Fruit fly (Drosophila melanogaster) whole organism, embryonic: ENCODE measurements around the gene CG42449.

Source experiments
- Atf6 ChIP-seq: fragments of 200-800 bp; sonication (Bioruptor generic); IDR thresholded peaks from 2 replicates; pipeline ENCODE4 v1.3.6; 2022; ENCODE audit warnings: missing biosample characterization, missing genetic modification characterization
- B-H2 ChIP-seq: fragments of 200-800 bp; sonication (Bioruptor generic); optimal IDR thresholded peaks from 2 replicates; lab custom pipeline; 2018; ENCODE audit warnings: missing biosample characterization, mild to moderate bottlenecking, missing genetic modification characterization
- BEAF-32 ChIP-seq: fragments of 200-800 bp; sonication (Bioruptor generic); optimal IDR thresholded peaks from 3 replicates; lab custom pipeline; 2017; ENCODE audit warnings: missing biosample characterization, missing genetic modification characterization, mild to moderate bottlenecking, moderate library complexity, missing genetic modification reagents
- CG1024 ChIP-seq: fragments of 200-800 bp; sonication (Bioruptor generic); IDR thresholded peaks from 2 replicates; pipeline ENCODE4 v1.3.6; 2022; ENCODE audit warnings: missing biosample characterization, missing genetic modification characterization
- CG10654 ChIP-seq: fragments of 200-800 bp; sonication (Bioruptor generic); optimal IDR thresholded peaks from 2 replicates; lab custom pipeline; 2016; ENCODE audit warnings: missing biosample characterization, missing genetic modification characterization
- CG12769 ChIP-seq: fragments of 200-800 bp; sonication (Bioruptor generic); optimal IDR thresholded peaks from 2 replicates; lab custom pipeline; 2019; ENCODE audit warnings: missing biosample characterization, mild to moderate bottlenecking, missing genetic modification characterization, moderate library complexity
- CG14710 ChIP-seq: fragments of 200-800 bp; sonication (Bioruptor generic); optimal IDR thresholded peaks from 3 replicates; lab custom pipeline; 2019; ENCODE audit warnings: missing biosample characterization, mild to moderate bottlenecking, missing genetic modification characterization, moderate library complexity
- CG1529 ChIP-seq: fragments of 200-800 bp; sonication (Bioruptor generic); optimal IDR thresholded peaks from 3 replicates; lab custom pipeline; 2018; ENCODE audit warnings: missing biosample characterization, missing genetic modification characterization
- CG17186 ChIP-seq: fragments of 200-800 bp; sonication (Bioruptor generic); optimal IDR thresholded peaks from 3 replicates; lab custom pipeline; 2017; ENCODE audit warnings: missing biosample characterization, missing genetic modification reagents, missing genetic modification characterization
- CG17359 ChIP-seq: fragments of 200-800 bp; sonication (Bioruptor generic); optimal IDR thresholded peaks from 3 replicates; lab custom pipeline; 2018; ENCODE audit warnings: missing biosample characterization, mild to moderate bottlenecking, missing genetic modification characterization, moderate library complexity
- CG18619 ChIP-seq: fragments of 200-800 bp; sonication (Bioruptor generic); optimal IDR thresholded peaks from 3 replicates; lab custom pipeline; 2017; ENCODE audit warnings: missing biosample characterization, mild to moderate bottlenecking, missing genetic modification characterization
- CG2678 ChIP-seq: fragments of 200-800 bp; sonication (Bioruptor generic); optimal IDR thresholded peaks from 3 replicates; lab custom pipeline; 2019; ENCODE audit warnings: missing biosample characterization, mild to moderate bottlenecking, missing genetic modification characterization, moderate library complexity
- CG2889 ChIP-seq: fragments of 200-800 bp; sonication (Bioruptor generic); IDR thresholded peaks from 3 replicates; pipeline ENCODE4 v1.3.6; 2022; ENCODE audit warnings: missing biosample characterization, missing genetic modification characterization
- CG30020 ChIP-seq: fragments of 200-800 bp; optimal IDR thresholded peaks from 2 replicates; lab custom pipeline; 2019; ENCODE audit warnings: missing biosample characterization, mild to moderate bottlenecking, missing genetic modification characterization, moderate library complexity
- CG32767 ChIP-seq: fragments of 200-800 bp; sonication (Bioruptor generic); IDR thresholded peaks from 2 replicates; pipeline ENCODE4 v1.3.6; 2022; ENCODE audit warnings: missing biosample characterization, missing genetic modification characterization
- CG33213 ChIP-seq: fragments of 200-800 bp; sonication (Bioruptor generic); optimal IDR thresholded peaks from 3 replicates; lab custom pipeline; 2016; ENCODE audit warnings: missing biosample characterization, missing genetic modification characterization
- CG3407 ChIP-seq: fragments of 200-800 bp; sonication (Bioruptor generic); optimal IDR thresholded peaks from 2 replicates; lab custom pipeline; 2018; ENCODE audit warnings: missing biosample characterization, mild to moderate bottlenecking, missing genetic modification characterization
- CG34376 ChIP-seq: fragments of 200-800 bp; sonication (Bioruptor generic); optimal IDR thresholded peaks from 2 replicates; lab custom pipeline; 2018; ENCODE audit warnings: missing biosample characterization, mild to moderate bottlenecking, missing genetic modification characterization
- CG4282 ChIP-seq: fragments of 200-800 bp; sonication (Bioruptor generic); optimal IDR thresholded peaks from 2 replicates; lab custom pipeline; 2016; ENCODE audit warnings: missing biosample characterization, missing genetic modification characterization
- CG4360 ChIP-seq: fragments of 200-800 bp; sonication (Bioruptor generic); IDR thresholded peaks from 2 replicates; pipeline ENCODE4 v1.3.6; 2022; ENCODE audit warnings: missing biosample characterization, missing genetic modification characterization
- CG7372 ChIP-seq: fragments of 200-800 bp; sonication (Bioruptor generic); IDR thresholded peaks from 2 replicates; pipeline ENCODE4 v1.3.6; 2022; ENCODE audit warnings: missing biosample characterization, missing genetic modification characterization
- CG7556 ChIP-seq: fragments of 200-800 bp; sonication (Bioruptor generic); optimal IDR thresholded peaks from 2 replicates; lab custom pipeline; 2017; ENCODE audit warnings: missing biosample characterization, mild to moderate bottlenecking, missing genetic modification characterization
- CG9609 ChIP-seq: fragments of 200-800 bp; sonication (Bioruptor generic); optimal IDR thresholded peaks from 3 replicates; lab custom pipeline; 2016; ENCODE audit warnings: missing biosample characterization, missing genetic modification characterization
- CG9797 ChIP-seq: fragments of 200-800 bp; sonication (Bioruptor generic); optimal IDR thresholded peaks from 3 replicates; lab custom pipeline; 2018; ENCODE audit warnings: missing biosample characterization, mild to moderate bottlenecking, missing genetic modification characterization
- Dip3 ChIP-seq: fragments of 200-800 bp; sonication (Bioruptor generic); optimal IDR thresholded peaks from 3 replicates; lab custom pipeline; 2016; ENCODE audit warnings: missing biosample characterization, missing genetic modification characterization
- Ets65A ChIP-seq: fragments of 200-800 bp; sonication (Bioruptor generic); peaks from one replicate; lab custom pipeline; 2016; ENCODE audit warnings: missing biosample characterization, missing genetic modification characterization
- HHEX ChIP-seq: fragments of 200-800 bp; sonication (Bioruptor generic); optimal IDR thresholded peaks from 3 replicates; lab custom pipeline; 2017; ENCODE audit warnings: missing biosample characterization, mild to moderate bottlenecking, missing genetic modification characterization, missing genetic modification reagents
- HLHmδ ChIP-seq: fragments of 200-800 bp; sonication (Bioruptor generic); optimal IDR thresholded peaks from 2 replicates; lab custom pipeline; 2018; ENCODE audit warnings: missing biosample characterization, mild to moderate bottlenecking, missing genetic modification characterization, moderate library complexity
- Hr51 ChIP-seq, 2 experiments: fragments of 200-800 bp; sonication (Bioruptor generic); optimal IDR thresholded peaks; 2 replicates in 1 of 2; 3 replicates in 1 of 2; lab custom pipeline; 2016 to 2018; ENCODE audit warnings: missing biosample characterization in 2 of 2, missing genetic modification characterization in 2 of 2, mild to moderate bottlenecking in 1 of 2, moderate library complexity in 1 of 2
- Ravus ChIP-seq: fragments of 200-800 bp; sonication (Bioruptor generic); IDR thresholded peaks from 2 replicates; pipeline ENCODE4 v1.3.6; 2022; ENCODE audit warnings: missing biosample characterization, missing genetic modification characterization
- Sin3A ChIP-seq: fragments of >200 bp; optimal IDR thresholded peaks from 2 replicates; lab custom pipeline; 2018
- Trl ChIP-seq, 3 experiments: fragments of >200 bp in 2 of 3; fragments of 200-800 bp in 1 of 3; sonication (Bioruptor generic) in 1 of 3; optimal IDR thresholded peaks; 2 replicates in 1 of 3; 3 replicates in 2 of 3; lab custom pipeline; 2016 to 2017; ENCODE audit warnings: missing biosample characterization in 1 of 3, missing genetic modification characterization in 1 of 3
- abd-A ChIP-seq: fragments of 200-800 bp; sonication (Bioruptor generic); optimal IDR thresholded peaks from 3 replicates; lab custom pipeline; 2019; ENCODE audit warnings: missing biosample characterization, mild to moderate bottlenecking, missing genetic modification characterization, moderate library complexity
- az2 ChIP-seq: fragments of 200-800 bp; sonication (Bioruptor generic); optimal IDR thresholded peaks from 3 replicates; lab custom pipeline; 2016; ENCODE audit warnings: missing biosample characterization, missing genetic modification characterization
- croc ChIP-seq: fragments of 200-800 bp; sonication (Bioruptor generic); conservative IDR thresholded peaks from 3 replicates; pipeline ENCODE4 v1.3.6; 2022; ENCODE audit warnings: missing biosample characterization, missing genetic modification characterization
- ftz-f1 ChIP-seq: fragments of 200-800 bp; sonication (Bioruptor generic); optimal IDR thresholded peaks from 2 replicates; lab custom pipeline; 2016; ENCODE audit warnings: missing biosample characterization, missing genetic modification characterization
- her ChIP-seq: fragments of 200-800 bp; sonication (Bioruptor generic); optimal IDR thresholded peaks from 2 replicates; lab custom pipeline; 2016; ENCODE audit warnings: missing biosample characterization, missing genetic modification characterization
- jumu ChIP-seq: fragments of 200-800 bp; sonication (Bioruptor generic); optimal IDR thresholded peaks from 3 replicates; lab custom pipeline; 2016; ENCODE audit warnings: missing biosample characterization, missing genetic modification characterization
- lmd ChIP-seq: fragments of 200-800 bp; sonication (Bioruptor generic); IDR thresholded peaks from 2 replicates; pipeline ENCODE4 v1.3.6; 2022; ENCODE audit warnings: missing biosample characterization, missing genetic modification characterization
- lola ChIP-seq, 3 experiments: fragments of >200 bp in 2 of 3; fragments of 200-800 bp in 1 of 3; sonication (Bioruptor generic) in 1 of 3; optimal IDR thresholded peaks; 2 replicates each; lab custom pipeline; 2017 to 2019; ENCODE audit warnings: missing biosample characterization in 3 of 3, missing genetic modification characterization in 3 of 3, mild to moderate bottlenecking in 1 of 3, moderate library complexity in 1 of 3
- mam ChIP-seq: fragments of 200-800 bp; sonication (Bioruptor generic); optimal IDR thresholded peaks from 3 replicates; lab custom pipeline; 2016; ENCODE audit warnings: missing biosample characterization, missing genetic modification characterization
- nerfin-2 ChIP-seq: fragments of 200-800 bp; sonication (Bioruptor generic); IDR thresholded peaks from 2 replicates; pipeline ENCODE4 v1.3.6; 2022; ENCODE audit warnings: missing biosample characterization, missing genetic modification characterization; ENCODE audit not compliant: partially characterized antibody
- pb ChIP-seq: fragments of 200-800 bp; sonication (Bioruptor generic); optimal IDR thresholded peaks from 3 replicates; lab custom pipeline; 2016; ENCODE audit warnings: missing biosample characterization, missing genetic modification characterization
- pnt ChIP-seq: fragments of 200-800 bp; sonication (Bioruptor generic); optimal IDR thresholded peaks from 3 replicates; lab custom pipeline; 2016; ENCODE audit warnings: missing biosample characterization, missing genetic modification characterization
- pum ChIP-seq: fragments of 200-800 bp; sonication (Bioruptor generic); optimal IDR thresholded peaks from 2 replicates; lab custom pipeline; 2016; ENCODE audit warnings: missing biosample characterization, missing genetic modification characterization
- sna ChIP-seq: fragments of 200-800 bp; sonication (Bioruptor generic); IDR thresholded peaks from 2 replicates; pipeline ENCODE4 v1.3.6; 2022; ENCODE audit warnings: missing biosample characterization, missing genetic modification characterization; ENCODE audit not compliant: partially characterized antibody
- so ChIP-seq: fragments of 200-800 bp; sonication (Bioruptor generic); IDR thresholded peaks from 3 replicates; pipeline ENCODE4 v1.3.6; 2022; ENCODE audit warnings: missing biosample characterization, missing genetic modification characterization
- usp ChIP-seq: fragments of >200 bp; optimal IDR thresholded peaks from 2 replicates; lab custom pipeline; 2017; ENCODE audit warnings: missing biosample characterization, missing genetic modification characterization
- wor ChIP-seq: fragments of 200-800 bp; sonication (Bioruptor generic); IDR thresholded peaks from 2 replicates; pipeline ENCODE4 v1.3.6; 2022; ENCODE audit warnings: missing biosample characterization, missing genetic modification characterization

Gene CG42449

dm6 chrX:5677400-5678177 lies 5.5 kb upstream of the CG42449 start (continued):
- TF ChIP-seq CG18619 (peak; percentile 92), CG30020 (tag; lab: Kevin White, UChicago) (peak; percentile 33), CG33213 (GFP tag; lab: Kevin White, UChicago) (peak; percentile 96), mam (GFP tag; lab: Kevin White, UChicago) (peak; percentile 65), CG1024 (peak; percentile 92), Ets65A (GFP tag; lab: Kevin White, UChicago) (peak; percentile 93), CG17359 (tag; lab: Kevin White, UChicago) (peak; percentile 97), jumu (GFP tag; lab: Kevin White, UChicago) (peak; percentile 77), CG32767 (GFP tag; lab: Robert Waterston, UW) (peak; percentile 78), CG1529 (GFP tag; lab: Kevin White, UChicago) (peak; percentile 95), Ravus (GFP tag; lab: Robert Waterston, UW) (peak; percentile 59; the same call in 1 of the 2 replicates), CG10654 (peak; percentile 87), ftz-f1 (GFP tag; lab: Kevin White, UChicago) (peak; percentile 20), Trl (optimal IDR thresholded peaks at IDR 0.05; lab: Kevin White, UChicago) (no peak), Trl (GFP tag; optimal IDR thresholded peaks at IDR 0.05; lab: Kevin White, UChicago) (peak; percentile 94), Sin3A (no peak), CG7556 (GFP tag; lab: Kevin White, UChicago) (peak; percentile 92), Atf6 (GFP tag; lab: Robert Waterston, UW) (peak; percentile 94), pum (GFP tag; lab: Kevin White, UChicago) (peak; percentile 84), pb (GFP tag; lab: Kevin White, UChicago) (peak; percentile 80), az2 (GFP tag; lab: Kevin White, UChicago) (peak; percentile 48), so (GFP tag; lab: Robert Waterston, UW) (peak; percentile 92; the same call in 2 of the 3 replicates), CG2678 (tag; lab: Kevin White, UChicago) (peak; percentile 96), her (peak; percentile 83), lmd (peak; percentile 61; the same call in 1 of the 2 replicates), CG17186 (GFP tag; lab: Kevin White, UChicago) (peak; percentile 92), lola (GFP tag; optimal IDR thresholded peaks at IDR 0.05; lab: Kevin White, UChicago) (peak in 1 of 3 experiments; percentile 84), CG14710 (tag; lab: Kevin White, UChicago) (peak; percentile 95), CG7372 (GFP tag; lab: Robert Waterston, UW) (peak; percentile 83), Dip3 (GFP tag; lab: Kevin White, UChicago) (peak; percentile 39), CG34376 (peak; percentile 95), Hr51 (GFP tag; optimal IDR thresholded peaks at IDR 0.05; lab: Kevin White, UChicago) (peak; percentile 72 to 89), CG9797 (GFP tag; lab: Kevin White, UChicago) (peak; percentile 30), HHEX (GFP tag; lab: Kevin White, UChicago) (peak; percentile 96), HLHmδ (peak; percentile 99), nerfin-2 (GFP tag; lab: Robert Waterston, UW) (no peak), CG12769 (tag; lab: Kevin White, UChicago) (peak; percentile 94), CG3407 (GFP tag; lab: Kevin White, UChicago) (peak; percentile 97), abd-A (tag; lab: Kevin White, UChicago) (peak; percentile 80), CG4360 (GFP tag; lab: Robert Waterston, UW) (peak; percentile 89), BEAF-32 (GFP tag; lab: Kevin White, UChicago) (peak; percentile 23), pnt (GFP tag; lab: Kevin White, UChicago) (peak; percentile 91), B-H2 (GFP tag; lab: Kevin White, UChicago) (peak; percentile 93), CG9609 (GFP tag; lab: Kevin White, UChicago) (peak; percentile 67), usp (GFP tag; lab: Kevin White, UChicago) (no peak), croc (GFP tag; lab: Robert Waterston, UW) (peak; percentile 65; the same call in 2 of the 3 replicates), sna (GFP tag; lab: Robert Waterston, UW) (no peak), CG2889 (no peak), wor (GFP tag; lab: Robert Waterston, UW) (peak; percentile 42; the same call in 1 of the 2 replicates), CG4282 (GFP tag; lab: Kevin White, UChicago) (peak; percentile 76)
